Fruit fly (Drosophila melanogaster) whole organism, embryonic: Measurements from ENCODE around the gene mirr.
A peak's percentile ranks its signal among the peaks of the same experiment; 100 is the strongest.

ENCODE experiments used
- Ada2b ChIP-seq: fragments of 200-800 bp; sonication (Bioruptor generic); IDR thresholded peaks from 2 replicates; pipeline ENCODE4 v1.3.6; 2022; ENCODE audit warnings: missing biosample characterization, missing genetic modification characterization
- Adf1 ChIP-seq: fragments of 200-800 bp; sonication (Bioruptor generic); IDR thresholded peaks from 2 replicates; pipeline ENCODE4 v1.3.6; 2022; ENCODE audit warnings: missing biosample characterization, missing genetic modification characterization
- CG10979 ChIP-seq: fragments of 200-800 bp; sonication (Bioruptor generic); optimal IDR thresholded peaks from 2 replicates; lab custom pipeline; 2018; ENCODE audit warnings: missing biosample characterization, mild to moderate bottlenecking, missing genetic modification characterization, moderate library complexity
- CG12071 ChIP-seq: fragments of 200-800 bp; sonication (Bioruptor generic); optimal IDR thresholded peaks from 3 replicates; lab custom pipeline; 2018; ENCODE audit warnings: missing biosample characterization, mild to moderate bottlenecking, missing genetic modification characterization
- CG12155 ChIP-seq: fragments of 200-800 bp; sonication (Bioruptor generic); optimal IDR thresholded peaks from 3 replicates; lab custom pipeline; 2016; ENCODE audit warnings: missing biosample characterization, missing genetic modification characterization
- CG12659 ChIP-seq: fragments of 200-800 bp; sonication (Bioruptor generic); optimal IDR thresholded peaks from 3 replicates; lab custom pipeline; 2017; ENCODE audit warnings: mild to moderate bottlenecking, missing biosample characterization, missing genetic modification reagents, missing genetic modification characterization
- CG13775 ChIP-seq: fragments of 200-800 bp; sonication (Bioruptor generic); optimal IDR thresholded peaks from 3 replicates; lab custom pipeline; 2017; ENCODE audit warnings: missing biosample characterization, mild to moderate bottlenecking, missing genetic modification characterization
- CG1529 ChIP-seq: fragments of 200-800 bp; sonication (Bioruptor generic); optimal IDR thresholded peaks from 3 replicates; lab custom pipeline; 2018; ENCODE audit warnings: missing biosample characterization, missing genetic modification characterization
- CG15514 ChIP-seq: fragments of 200-800 bp; sonication (Bioruptor generic); optimal IDR thresholded peaks from 3 replicates; lab custom pipeline; 2017; ENCODE audit warnings: missing biosample characterization, missing genetic modification characterization, mild to moderate bottlenecking, moderate library complexity, missing genetic modification reagents
- CG15601 ChIP-seq: fragments of 200-800 bp; sonication (Bioruptor generic); optimal IDR thresholded peaks from 3 replicates; lab custom pipeline; 2019; ENCODE audit warnings: missing biosample characterization, mild to moderate bottlenecking, missing genetic modification characterization, moderate library complexity
- CG1602 ChIP-seq: fragments of 200-800 bp; sonication (Bioruptor generic); optimal IDR thresholded peaks from 3 replicates; lab custom pipeline; 2016; ENCODE audit warnings: missing biosample characterization, missing genetic modification characterization
- CG1647 ChIP-seq: fragments of 200-800 bp; sonication (Bioruptor generic); optimal IDR thresholded peaks from 3 replicates; lab custom pipeline; 2016; ENCODE audit warnings: missing biosample characterization, missing genetic modification characterization
- CG2678 ChIP-seq: fragments of 200-800 bp; sonication (Bioruptor generic); optimal IDR thresholded peaks from 3 replicates; lab custom pipeline; 2019; ENCODE audit warnings: missing biosample characterization, mild to moderate bottlenecking, missing genetic modification characterization, moderate library complexity
- CG2712 ChIP-seq: fragments of 200-800 bp; optimal IDR thresholded peaks from 3 replicates; lab custom pipeline; 2019; ENCODE audit warnings: missing biosample characterization, mild to moderate bottlenecking, missing genetic modification characterization, moderate library complexity
- CG2889 ChIP-seq: fragments of 200-800 bp; sonication (Bioruptor generic); IDR thresholded peaks from 3 replicates; pipeline ENCODE4 v1.3.6; 2022; ENCODE audit warnings: missing biosample characterization, missing genetic modification characterization
- CG30020 ChIP-seq: fragments of 200-800 bp; optimal IDR thresholded peaks from 2 replicates; lab custom pipeline; 2019; ENCODE audit warnings: missing biosample characterization, mild to moderate bottlenecking, missing genetic modification characterization, moderate library complexity
- CG33557 ChIP-seq: fragments of 200-800 bp; sonication (Bioruptor generic); optimal IDR thresholded peaks from 2 replicates; lab custom pipeline; 2019; ENCODE audit warnings: missing biosample characterization, mild to moderate bottlenecking, missing genetic modification characterization, moderate library complexity
- CG34376 ChIP-seq: fragments of 200-800 bp; sonication (Bioruptor generic); optimal IDR thresholded peaks from 2 replicates; lab custom pipeline; 2018; ENCODE audit warnings: missing biosample characterization, mild to moderate bottlenecking, missing genetic modification characterization
- CG3847 ChIP-seq: fragments of 200-800 bp; sonication (Bioruptor generic); IDR thresholded peaks from 2 replicates; pipeline ENCODE4 v1.3.6; 2022; ENCODE audit warnings: missing biosample characterization, missing genetic modification characterization
- CG4282 ChIP-seq: fragments of 200-800 bp; sonication (Bioruptor generic); optimal IDR thresholded peaks from 2 replicates; lab custom pipeline; 2016; ENCODE audit warnings: missing biosample characterization, missing genetic modification characterization
- CG7372 ChIP-seq: fragments of 200-800 bp; sonication (Bioruptor generic); IDR thresholded peaks from 2 replicates; pipeline ENCODE4 v1.3.6; 2022; ENCODE audit warnings: missing biosample characterization, missing genetic modification characterization
- CG7839 ChIP-seq: fragments of 200-800 bp; sonication (Bioruptor generic); optimal IDR thresholded peaks from 3 replicates; lab custom pipeline; 2018; ENCODE audit warnings: missing biosample characterization, mild to moderate bottlenecking, missing genetic modification characterization, moderate library complexity
- CG8765 ChIP-seq: fragments of 200-800 bp; sonication (Bioruptor generic); IDR thresholded peaks from 2 replicates; pipeline ENCODE4 v1.3.6; 2022; ENCODE audit warnings: missing biosample characterization, missing genetic modification characterization
- CG8924 ChIP-seq: fragments of 200-800 bp; optimal IDR thresholded peaks from 3 replicates; lab custom pipeline; 2019; ENCODE audit warnings: missing biosample characterization, mild to moderate bottlenecking, missing genetic modification characterization, moderate library complexity
- CkIIα-i1 ChIP-seq: fragments of 200-800 bp; sonication (Bioruptor generic); IDR thresholded peaks from 2 replicates; pipeline ENCODE4 v1.3.6; 2022; ENCODE audit warnings: missing biosample characterization, missing genetic modification characterization
- CoRest ChIP-seq: fragments of 200-800 bp; sonication (Bioruptor generic); optimal IDR thresholded peaks from 3 replicates; lab custom pipeline; 2018; ENCODE audit warnings: missing biosample characterization, mild to moderate bottlenecking, missing genetic modification characterization, moderate library complexity
- Eip74EF ChIP-seq, 2 experiments: fragments of 200-800 bp in 1 of 2; fragments of >200 bp in 1 of 2; sonication (Bioruptor generic) in 1 of 2; optimal IDR thresholded peaks; 2 replicates each; lab custom pipeline; 2017 to 2019; ENCODE audit warnings: missing biosample characterization in 2 of 2, missing genetic modification characterization in 2 of 2, mild to moderate bottlenecking in 1 of 2, moderate library complexity in 1 of 2
- GATAe ChIP-seq: fragments of 200-800 bp; sonication (Bioruptor generic); conservative IDR thresholded peaks from 2 replicates; pipeline ENCODE4 v1.3.6; 2022; ENCODE audit warnings: missing biosample characterization, missing genetic modification characterization
- HLH4C ChIP-seq: fragments of 200-800 bp; sonication (Bioruptor generic); IDR thresholded peaks from 3 replicates; pipeline ENCODE4 v1.3.6; 2022; ENCODE audit warnings: missing biosample characterization, missing genetic modification characterization; ENCODE audit not compliant: partially characterized antibody
- HmgZ ChIP-seq: fragments of 200-800 bp; sonication (Bioruptor generic); optimal IDR thresholded peaks from 2 replicates; lab custom pipeline; 2018; ENCODE audit warnings: missing biosample characterization, mild to moderate bottlenecking, missing genetic modification characterization
- Hmr ChIP-seq: fragments of 200-800 bp; sonication (Bioruptor generic); optimal IDR thresholded peaks from 3 replicates; lab custom pipeline; 2017; ENCODE audit warnings: mild to moderate bottlenecking, missing biosample characterization, missing genetic modification reagents, missing genetic modification characterization
- Lim3 ChIP-seq: fragments of 200-800 bp; sonication (Bioruptor generic); IDR thresholded peaks from 2 replicates; pipeline ENCODE4 v1.3.6; 2022; ENCODE audit warnings: missing biosample characterization, missing genetic modification characterization
- Max ChIP-seq: fragments of 200-800 bp; sonication (Bioruptor generic); optimal IDR thresholded peaks from 2 replicates; lab custom pipeline; 2016; ENCODE audit warnings: missing biosample characterization, mild to moderate bottlenecking, missing genetic modification characterization
- Oli ChIP-seq: fragments of 200-800 bp; sonication (Bioruptor generic); optimal IDR thresholded peaks from 2 replicates; lab custom pipeline; 2018; ENCODE audit warnings: missing biosample characterization, mild to moderate bottlenecking, missing genetic modification characterization, moderate library complexity
- Sox102F ChIP-seq: fragments of 200-800 bp; sonication (Bioruptor generic); optimal IDR thresholded peaks from 2 replicates; lab custom pipeline; 2018; ENCODE audit warnings: missing biosample characterization, mild to moderate bottlenecking, missing genetic modification characterization, moderate library complexity
- Ssrp ChIP-seq: fragments of 200-800 bp; sonication (Bioruptor generic); optimal IDR thresholded peaks from 2 replicates; lab custom pipeline; 2018; ENCODE audit warnings: missing biosample characterization, mild to moderate bottlenecking, missing genetic modification characterization, moderate library complexity
- Vsx1 ChIP-seq: fragments of 200-800 bp; sonication (Bioruptor generic); optimal IDR thresholded peaks from 2 replicates; lab custom pipeline; 2017; ENCODE audit warnings: missing biosample characterization, mild to moderate bottlenecking, missing genetic modification characterization, missing genetic modification reagents
- ato ChIP-seq: fragments of 200-800 bp; sonication (Bioruptor generic); IDR thresholded peaks from 2 replicates; pipeline ENCODE4 v1.3.6; 2022; ENCODE audit warnings: missing biosample characterization, missing genetic modification characterization; ENCODE audit not compliant: partially characterized antibody
- btn ChIP-seq: fragments of 200-800 bp; sonication (Bioruptor generic); optimal IDR thresholded peaks from 2 replicates; lab custom pipeline; 2016; ENCODE audit warnings: missing biosample characterization, missing genetic modification characterization
- cas ChIP-seq: fragments of 200-800 bp; sonication (Bioruptor generic); IDR thresholded peaks from 2 replicates; pipeline ENCODE4 v1.3.6; 2022; ENCODE audit warnings: missing biosample characterization, missing genetic modification characterization
- dm ChIP-seq: fragments of 200-800 bp; sonication (Bioruptor generic); optimal IDR thresholded peaks from 3 replicates; lab custom pipeline; 2016; ENCODE audit warnings: missing biosample characterization, missing genetic modification characterization
- emc ChIP-seq: fragments of 200-800 bp; sonication (Bioruptor generic); optimal IDR thresholded peaks from 2 replicates; lab custom pipeline; 2016; ENCODE audit warnings: missing biosample characterization, missing genetic modification characterization
- exex ChIP-seq: fragments of 200-800 bp; sonication (Bioruptor generic); optimal IDR thresholded peaks from 4 replicates; lab custom pipeline; 2018; ENCODE audit warnings: missing biosample characterization, mild to moderate bottlenecking, missing genetic modification characterization, moderate library complexity
- mam ChIP-seq: fragments of 200-800 bp; sonication (Bioruptor generic); optimal IDR thresholded peaks from 3 replicates; lab custom pipeline; 2016; ENCODE audit warnings: missing biosample characterization, missing genetic modification characterization
- sc ChIP-seq, 3 experiments: fragments of >200 bp in 2 of 3; fragments of 200-800 bp in 1 of 3; sonication (Bioruptor generic) in 1 of 3; optimal IDR thresholded peaks; 2 replicates in 2 of 3; 3 replicates in 1 of 3; lab custom pipeline; 2017; ENCODE audit warnings: mild to moderate bottlenecking in 1 of 3, missing biosample characterization in 1 of 3, missing genetic modification characterization in 1 of 3, missing genetic modification reagents in 1 of 3
- sens-2 ChIP-seq: fragments of 200-800 bp; sonication (Bioruptor generic); IDR thresholded peaks from 2 replicates; pipeline ENCODE4 v1.3.6; 2022; ENCODE audit warnings: missing biosample characterization, missing genetic modification characterization
- sim ChIP-seq: fragments of 200-800 bp; sonication (Bioruptor generic); IDR thresholded peaks from 2 replicates; pipeline ENCODE4 v1.3.6; 2022; ENCODE audit warnings: missing biosample characterization, missing genetic modification characterization
- tgo ChIP-seq: fragments of 200-800 bp; sonication (Bioruptor generic); IDR thresholded peaks from 3 replicates; pipeline ENCODE4 v1.3.6; 2022; ENCODE audit warnings: missing biosample characterization, missing genetic modification characterization
- unc-4 ChIP-seq: fragments of 200-800 bp; sonication (Bioruptor generic); IDR thresholded peaks from 2 replicates; pipeline ENCODE4 v1.3.6; 2022; ENCODE audit warnings: missing biosample characterization, missing genetic modification characterization; ENCODE audit not compliant: partially characterized antibody
- zen2 ChIP-seq: fragments of 200-800 bp; sonication (Bioruptor generic); IDR thresholded peaks from 3 replicates; pipeline ENCODE4 v1.3.6; 2022; ENCODE audit warnings: missing biosample characterization, missing genetic modification characterization; ENCODE audit not compliant: partially characterized antibody

mirr gene

DNA sequence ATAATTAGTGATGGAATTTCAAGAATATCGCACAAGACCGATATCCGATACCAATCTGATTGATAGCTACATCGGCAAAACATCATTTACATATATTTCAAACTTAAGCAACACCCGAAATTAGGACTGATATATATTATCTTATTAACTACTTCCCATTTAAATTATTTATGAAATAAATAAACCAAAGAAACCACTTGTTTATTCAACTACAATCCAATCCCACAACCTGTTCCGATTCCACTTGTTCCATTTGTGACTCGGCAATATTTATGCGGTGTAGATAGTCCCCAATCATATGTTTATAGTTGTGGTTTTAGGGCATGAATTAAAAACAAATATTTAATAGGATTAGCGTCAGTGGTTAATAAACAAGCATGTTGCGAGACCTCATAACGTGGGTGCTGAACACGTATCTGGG is 61.3 kb downstream of the mirr start, which contains the start of the genes CG10973 and Vps13D (continued):
- peak; percentile 57 for TF ChIP-seq CG1647 (GFP tag; lab: Kevin White, UChicago)
- TF ChIP-seq CG10979 (tag; lab: Kevin White, UChicago), result no peak
- TF ChIP-seq Max (GFP tag; lab: Kevin White, UChicago), result peak; percentile 72
- TF ChIP-seq tgo (GFP tag; lab: Robert Waterston, UW), result no peak; the same call in 2 of the 3 replicates
- no peak for TF ChIP-seq CG1529 (GFP tag; lab: Kevin White, UChicago)
- no peak for TF ChIP-seq CkIIα-i1
- no peak for TF ChIP-seq sim (GFP tag; lab: Robert Waterston, UW)
- no peak for TF ChIP-seq CG8924 (tag; lab: Kevin White, UChicago)
- no peak for TF ChIP-seq exex (tag; lab: Kevin White, UChicago)
- peak; percentile 61 for TF ChIP-seq CG13775
- peak; percentile 92 for TF ChIP-seq unc-4 (GFP tag; lab: Robert Waterston, UW)
- no peak for TF ChIP-seq CG8765 (GFP tag; lab: Robert Waterston, UW)
- no peak for TF ChIP-seq btn (GFP tag; lab: Kevin White, UChicago)
- TF ChIP-seq HLH4C (GFP tag; lab: Robert Waterston, UW), result peak; percentile 83
- TF ChIP-seq CG2678, result no peak
- peak; percentile 71 for TF ChIP-seq HmgZ
- no peak for TF ChIP-seq GATAe
- TF ChIP-seq CG3847 (GFP tag; lab: Robert Waterston, UW), result no peak; the same call in 1 of the 2 replicates
- TF ChIP-seq CG33557 (GFP tag; lab: Kevin White, UChicago), result no peak
- no peak for TF ChIP-seq Sox102F (GFP tag; lab: Kevin White, UChicago)
- TF ChIP-seq CG15514 (GFP tag; lab: Kevin White, UChicago), result no peak
- TF ChIP-seq dm (GFP tag; lab: Kevin White, UChicago), result no peak
- no peak for TF ChIP-seq CG2712
- no peak for TF ChIP-seq Eip74EF (GFP tag; optimal IDR thresholded peaks at IDR 0.05; lab: Kevin White, UChicago)
- TF ChIP-seq sens-2 (GFP tag; lab: Robert Waterston, UW), result no peak
- TF ChIP-seq Ssrp (tag; lab: Kevin White, UChicago), result no peak
- TF ChIP-seq Ada2b (GFP tag; lab: Robert Waterston, UW), result no peak; the same call in 1 of the 2 replicates
- no peak for TF ChIP-seq emc
- peak; percentile 97 for TF ChIP-seq CG30020 (tag; lab: Kevin White, UChicago)
- TF ChIP-seq CG7839, result no peak
- peak; percentile 71; the same call in 2 of the 3 replicates for TF ChIP-seq zen2 (GFP tag; lab: Robert Waterston, UW)
- no peak; the same call in none of the 2 replicates for TF ChIP-seq ato (GFP tag; lab: Robert Waterston, UW)
- TF ChIP-seq Vsx1 (GFP tag; lab: Kevin White, UChicago), result no peak
- TF ChIP-seq CG7372, result no peak
- TF ChIP-seq CG15601 (tag; lab: Kevin White, UChicago), result no peak
- no peak for TF ChIP-seq Adf1
- TF ChIP-seq CG12155 (GFP tag; lab: Kevin White, UChicago), result peak; percentile 47
- TF ChIP-seq CG12659 (GFP tag; lab: Kevin White, UChicago), result peak; percentile 82
- TF ChIP-seq CG2889, result no peak
- TF ChIP-seq cas, result no peak
- TF ChIP-seq sc (optimal IDR thresholded peaks at IDR 0.05; lab: Kevin White, UChicago), result no peak
- TF ChIP-seq sc (GFP tag; optimal IDR thresholded peaks at IDR 0.05; lab: Kevin White, UChicago), result peak; percentile 54
- TF ChIP-seq CoRest (tag; lab: Kevin White, UChicago), result no peak
- TF ChIP-seq CG1602 (GFP tag; lab: Kevin White, UChicago), result peak; percentile 44
- no peak for TF ChIP-seq Oli (tag; lab: Kevin White, UChicago)
- no peak for TF ChIP-seq CG34376 (GFP tag; lab: Kevin White, UChicago)
- no peak for TF ChIP-seq CG12071 (GFP tag; lab: Kevin White, UChicago)
- no peak for TF ChIP-seq Lim3 (GFP tag; lab: Robert Waterston, UW)
- no peak for TF ChIP-seq Hmr (GFP tag; lab: Kevin White, UChicago)
- peak; percentile 47 for TF ChIP-seq mam
- TF ChIP-seq CG4282 (GFP tag; lab: Kevin White, UChicago), result no peak
